Fruit fly (Drosophila melanogaster) whole organism, embryonic: ENCODE data around the gene CG18281.

Experiments
- Atf-2 ChIP-seq: fragments of 200-800 bp; sonication (Bioruptor generic); optimal IDR thresholded peaks from 2 replicates; lab custom pipeline; 2016; ENCODE audit warnings: missing biosample characterization, missing genetic modification characterization
- BEAF-32 ChIP-seq: fragments of 200-800 bp; sonication (Bioruptor generic); optimal IDR thresholded peaks from 3 replicates; lab custom pipeline; 2017; ENCODE audit warnings: missing biosample characterization, missing genetic modification characterization, mild to moderate bottlenecking, moderate library complexity, missing genetic modification reagents
- CG10543 ChIP-seq: fragments of 200-800 bp; sonication (Bioruptor generic); optimal IDR thresholded peaks from 3 replicates; lab custom pipeline; 2017; ENCODE audit warnings: missing biosample characterization, mild to moderate bottlenecking, missing genetic modification characterization, moderate library complexity
- CG11247 ChIP-seq: fragments of 200-800 bp; sonication (Bioruptor generic); IDR thresholded peaks from 2 replicates; pipeline ENCODE4 v1.3.6; 2022; ENCODE audit warnings: missing biosample characterization, missing genetic modification characterization
- CG11456 ChIP-seq: fragments of 200-800 bp; sonication (Bioruptor generic); IDR thresholded peaks from 3 replicates; pipeline ENCODE4 v1.3.6; 2022; ENCODE audit warnings: missing biosample characterization, missing genetic modification characterization
- CG11695 ChIP-seq: fragments of 200-800 bp; sonication (Bioruptor generic); IDR thresholded peaks from 3 replicates; pipeline ENCODE4 v1.3.6; 2022; ENCODE audit warnings: missing biosample characterization, missing genetic modification characterization
- CG12155 ChIP-seq: fragments of 200-800 bp; sonication (Bioruptor generic); optimal IDR thresholded peaks from 3 replicates; lab custom pipeline; 2016; ENCODE audit warnings: missing biosample characterization, missing genetic modification characterization
- CG12299 ChIP-seq: fragments of 200-800 bp; sonication (Bioruptor generic); optimal IDR thresholded peaks from 2 replicates; lab custom pipeline; 2018; ENCODE audit warnings: missing biosample characterization, mild to moderate bottlenecking, missing genetic modification characterization
- CG12744 ChIP-seq: fragments of 200-800 bp; sonication (Bioruptor generic); optimal IDR thresholded peaks from 2 replicates; lab custom pipeline; 2016; ENCODE audit warnings: missing biosample characterization, missing genetic modification characterization
- CG12769 ChIP-seq: fragments of 200-800 bp; sonication (Bioruptor generic); optimal IDR thresholded peaks from 2 replicates; lab custom pipeline; 2019; ENCODE audit warnings: missing biosample characterization, mild to moderate bottlenecking, missing genetic modification characterization, moderate library complexity
- CG13123 ChIP-seq: fragments of 200-800 bp; sonication (Bioruptor generic); optimal IDR thresholded peaks from 2 replicates; lab custom pipeline; 2016; ENCODE audit warnings: missing biosample characterization, missing genetic modification characterization
- CG13894 ChIP-seq: fragments of 200-800 bp; sonication (Bioruptor generic); optimal IDR thresholded peaks from 3 replicates; lab custom pipeline; 2018; ENCODE audit warnings: missing biosample characterization, mild to moderate bottlenecking, missing genetic modification characterization, moderate library complexity
- CG15269 ChIP-seq: fragments of 200-800 bp; sonication (Bioruptor generic); optimal IDR thresholded peaks from 2 replicates; lab custom pipeline; 2018; ENCODE audit warnings: missing biosample characterization, mild to moderate bottlenecking, missing genetic modification characterization, moderate library complexity
- CG15479 ChIP-seq: fragments of 200-800 bp; sonication (Bioruptor generic); optimal IDR thresholded peaks from 3 replicates; lab custom pipeline; 2019; ENCODE audit warnings: missing biosample characterization, mild to moderate bottlenecking, missing genetic modification characterization, moderate library complexity
- CG16779 ChIP-seq: fragments of 200-800 bp; sonication (Bioruptor generic); IDR thresholded peaks from 2 replicates; pipeline ENCODE4 v1.3.6; 2022; ENCODE audit warnings: missing biosample characterization, missing genetic modification characterization
- CG17385 ChIP-seq: fragments of 200-800 bp; sonication (Bioruptor generic); optimal IDR thresholded peaks from 3 replicates; lab custom pipeline; 2018; ENCODE audit warnings: missing biosample characterization, mild to moderate bottlenecking, missing genetic modification characterization
- CG18599 ChIP-seq: fragments of 200-800 bp; sonication (Bioruptor generic); optimal IDR thresholded peaks from 3 replicates; lab custom pipeline; 2017; ENCODE audit warnings: missing biosample characterization, missing genetic modification characterization, mild to moderate bottlenecking, moderate library complexity, missing genetic modification reagents
- CG32767 ChIP-seq: fragments of 200-800 bp; sonication (Bioruptor generic); IDR thresholded peaks from 2 replicates; pipeline ENCODE4 v1.3.6; 2022; ENCODE audit warnings: missing biosample characterization, missing genetic modification characterization
- CG7556 ChIP-seq: fragments of 200-800 bp; sonication (Bioruptor generic); optimal IDR thresholded peaks from 2 replicates; lab custom pipeline; 2017; ENCODE audit warnings: missing biosample characterization, mild to moderate bottlenecking, missing genetic modification characterization
- CG7839 ChIP-seq: fragments of 200-800 bp; sonication (Bioruptor generic); optimal IDR thresholded peaks from 3 replicates; lab custom pipeline; 2018; ENCODE audit warnings: missing biosample characterization, mild to moderate bottlenecking, missing genetic modification characterization, moderate library complexity
- CG9817 ChIP-seq: fragments of 200-800 bp; sonication (Bioruptor generic); optimal IDR thresholded peaks from 2 replicates; lab custom pipeline; 2018; ENCODE audit warnings: missing biosample characterization, mild to moderate bottlenecking, missing genetic modification characterization, moderate library complexity
- Elba2 ChIP-seq: fragments of 200-800 bp; sonication (Bioruptor generic); optimal IDR thresholded peaks from 3 replicates; lab custom pipeline; 2016; ENCODE audit warnings: missing biosample characterization, missing genetic modification characterization
- Fer2 ChIP-seq: fragments of 200-800 bp; sonication (Bioruptor generic); optimal IDR thresholded peaks from 2 replicates; lab custom pipeline; 2018; ENCODE audit warnings: missing biosample characterization, mild to moderate bottlenecking, missing genetic modification characterization, moderate library complexity
- MBD-R2 ChIP-seq: fragments of 200-800 bp; sonication (Bioruptor generic); IDR thresholded peaks from 2 replicates; pipeline ENCODE4 v1.3.6; 2022; ENCODE audit warnings: missing biosample characterization, missing genetic modification characterization
- Med ChIP-seq: fragments of 200-800 bp; sonication (Bioruptor generic); peaks from one replicate; lab custom pipeline; 2016; ENCODE audit warnings: missing biosample characterization, missing genetic modification characterization, mild to moderate bottlenecking, inconsistent platforms, moderate library complexity
- NfI ChIP-seq: fragments of 200-800 bp; sonication (Bioruptor generic); optimal IDR thresholded peaks from 3 replicates; lab custom pipeline; 2018; ENCODE audit warnings: missing biosample characterization, mild to moderate bottlenecking, missing genetic modification characterization, moderate library complexity
- Pdp1 ChIP-seq, 2 experiments: fragments of 200-800 bp; sonication (Bioruptor generic); optimal IDR thresholded peaks; 3 replicates each; lab custom pipeline; 2016; ENCODE audit warnings: missing biosample characterization in 2 of 2, missing genetic modification characterization in 2 of 2, mild to moderate bottlenecking in 1 of 2, moderate library complexity in 1 of 2
- abd-A ChIP-seq: fragments of 200-800 bp; sonication (Bioruptor generic); optimal IDR thresholded peaks from 3 replicates; lab custom pipeline; 2019; ENCODE audit warnings: missing biosample characterization, mild to moderate bottlenecking, missing genetic modification characterization, moderate library complexity
- crp ChIP-seq, 2 experiments: fragments of 200-800 bp; sonication (Bioruptor generic); optimal IDR thresholded peaks; 2 replicates in 1 of 2; 3 replicates in 1 of 2; lab custom pipeline; 2017; ENCODE audit warnings: missing biosample characterization in 2 of 2, missing genetic modification characterization in 2 of 2, mild to moderate bottlenecking in 1 of 2, moderate library complexity in 1 of 2
- emc ChIP-seq: fragments of 200-800 bp; sonication (Bioruptor generic); optimal IDR thresholded peaks from 2 replicates; lab custom pipeline; 2016; ENCODE audit warnings: missing biosample characterization, missing genetic modification characterization
- eve ChIP-seq, 2 experiments: fragments of >200 bp; optimal IDR thresholded peaks; 2 replicates each; lab custom pipeline; 2017; ENCODE audit warnings: missing biosample characterization in 2 of 2, missing genetic modification characterization in 2 of 2
- gro ChIP-seq: fragments of 200-800 bp; sonication (Bioruptor generic); optimal IDR thresholded peaks from 2 replicates; lab custom pipeline; 2016; ENCODE audit warnings: missing biosample characterization, missing genetic modification characterization
- ham ChIP-seq: fragments of 200-800 bp; sonication (Bioruptor generic); IDR thresholded peaks from 2 replicates; pipeline ENCODE4 v1.3.6; 2022; ENCODE audit warnings: missing biosample characterization, missing genetic modification characterization
- hkb ChIP-seq, 2 experiments: fragments of 200-800 bp in 1 of 2; fragments of >200 bp in 1 of 2; sonication (Bioruptor generic) in 1 of 2; IDR thresholded peaks in 1 of 2; optimal IDR thresholded peaks in 1 of 2; 2 replicates each; pipeline versions ENCODE4 v1.3.6 to Lab custom; 2017 to 2022; ENCODE audit warnings: missing biosample characterization in 1 of 2, missing genetic modification characterization in 1 of 2
- jing ChIP-seq: fragments of 200-800 bp; sonication (Bioruptor generic); optimal IDR thresholded peaks from 2 replicates; lab custom pipeline; 2018; ENCODE audit warnings: missing biosample characterization, mild to moderate bottlenecking, missing genetic modification characterization
- klu ChIP-seq: fragments of 200-800 bp; sonication (Bioruptor generic); IDR thresholded peaks from 2 replicates; pipeline ENCODE4 v1.3.6; 2022; ENCODE audit warnings: missing biosample characterization, missing genetic modification characterization
- kni ChIP-seq: fragments of 200-800 bp; sonication (Bioruptor generic); optimal IDR thresholded peaks from 3 replicates; lab custom pipeline; 2017; ENCODE audit warnings: mild to moderate bottlenecking, missing biosample characterization, missing genetic modification reagents, missing genetic modification characterization
- pho ChIP-seq: fragments of 200-800 bp; sonication (Bioruptor generic); optimal IDR thresholded peaks from 2 replicates; lab custom pipeline; 2016; ENCODE audit warnings: missing biosample characterization, missing genetic modification characterization
- rib ChIP-seq: fragments of 200-800 bp; sonication (Bioruptor generic); IDR thresholded peaks from 2 replicates; pipeline ENCODE4 v1.3.6; 2022; ENCODE audit warnings: missing biosample characterization, missing genetic modification characterization
- sd ChIP-seq: fragments of 200-800 bp; sonication (Bioruptor generic); optimal IDR thresholded peaks from 3 replicates; lab custom pipeline; 2018; ENCODE audit warnings: missing biosample characterization, mild to moderate bottlenecking, missing genetic modification characterization, moderate library complexity
- slbo ChIP-seq: fragments of 200-800 bp; sonication (Bioruptor generic); IDR thresholded peaks from 2 replicates; pipeline ENCODE4 v1.3.6; 2022; ENCODE audit warnings: missing biosample characterization, missing genetic modification characterization
- sug ChIP-seq: fragments of 200-800 bp; optimal IDR thresholded peaks from 2 replicates; lab custom pipeline; 2019; ENCODE audit warnings: missing biosample characterization, mild to moderate bottlenecking, missing genetic modification characterization, moderate library complexity
- tgo ChIP-seq: fragments of 200-800 bp; sonication (Bioruptor generic); IDR thresholded peaks from 3 replicates; pipeline ENCODE4 v1.3.6; 2022; ENCODE audit warnings: missing biosample characterization, missing genetic modification characterization
- trem ChIP-seq: fragments of 200-800 bp; optimal IDR thresholded peaks from 3 replicates; lab custom pipeline; 2019; ENCODE audit warnings: missing biosample characterization, mild to moderate bottlenecking, missing genetic modification characterization, moderate library complexity
- unpg ChIP-seq: fragments of 200-800 bp; sonication (Bioruptor generic); optimal IDR thresholded peaks from 3 replicates; lab custom pipeline; 2018; ENCODE audit warnings: missing biosample characterization, mild to moderate bottlenecking, missing genetic modification characterization, moderate library complexity

The CG18281 gene

DNA sequence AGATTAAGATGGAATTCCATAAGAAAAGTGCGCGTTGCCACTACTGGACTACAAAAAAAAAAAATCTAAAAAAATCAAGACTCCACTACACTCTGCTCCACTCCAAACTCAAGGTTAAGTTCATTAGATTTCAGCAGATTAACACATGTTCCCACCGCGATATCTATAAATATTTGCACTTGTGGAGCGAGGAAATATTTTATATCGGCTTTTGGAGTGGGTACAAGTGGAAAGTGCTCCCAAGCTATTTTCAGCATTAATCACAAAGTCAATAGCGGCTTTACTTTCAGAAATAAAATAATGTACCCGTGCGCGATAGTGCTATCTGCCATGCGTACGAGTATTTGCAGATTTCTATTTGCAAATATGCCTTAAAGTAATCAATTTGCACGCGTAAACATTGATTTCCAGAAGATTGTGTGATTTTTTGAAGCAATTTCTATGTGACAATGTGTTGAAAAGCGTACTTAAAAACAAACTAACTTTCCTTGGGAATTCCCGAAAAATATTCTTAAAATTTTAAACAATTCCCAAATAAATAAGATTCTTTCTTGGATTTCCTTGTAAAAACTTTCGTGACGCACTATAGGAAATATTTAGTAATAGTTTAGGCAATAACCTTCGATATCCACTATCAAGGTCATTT, 38.1 kb downstream of the CG18281 start (continued):
- no peak for TF ChIP-seq kni
- TF ChIP-seq CG11695 (GFP tag; lab: Robert Waterston, UW) = 0 out of 3 replicates have a peak, but pooled peaks have one; percentile 17
- TF ChIP-seq CG18599 = no peak
- TF ChIP-seq hkb (optimal IDR thresholded peaks at IDR 0.05; lab: Kevin White, UChicago) = no peak
- TF ChIP-seq hkb (GFP tag; IDR thresholded peaks at IDR 0.05; lab: Robert Waterston, UW) = 0 out of 2 replicates have a peak, but pooled peaks have one; percentile 27
- peak; percentile 81 for TF ChIP-seq Med (GFP tag; lab: Kevin White, UChicago)
- TF ChIP-seq CG32767 (GFP tag; lab: Robert Waterston, UW) = no peak
- TF ChIP-seq CG12155 = no peak
- no peak for TF ChIP-seq emc (GFP tag; lab: Kevin White, UChicago)
- TF ChIP-seq unpg (GFP tag; lab: Kevin White, UChicago) = no peak

DNA sequence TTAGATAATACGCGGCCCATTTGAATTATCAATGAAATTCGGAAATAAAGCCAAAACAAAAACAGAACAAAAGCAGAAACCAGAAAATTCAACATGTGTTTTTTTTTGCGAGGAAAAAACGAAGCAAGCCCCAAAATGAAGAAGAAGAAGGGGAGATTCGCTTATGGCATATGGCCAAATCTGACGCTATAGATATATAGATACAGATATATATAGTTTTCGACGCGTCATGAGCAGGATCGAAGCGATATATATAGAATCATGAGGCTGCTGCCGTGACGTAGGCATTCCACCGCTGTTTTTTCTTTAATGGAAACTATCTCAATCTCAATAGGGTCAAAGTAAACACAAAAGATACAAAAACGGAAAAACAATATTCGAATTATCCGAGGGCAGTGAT, 38.8 kb downstream of the CG18281 start:
- TF ChIP-seq Pdp1 (GFP tag; optimal IDR thresholded peaks at IDR 0.05; lab: Kevin White, UChicago) (peak in 1 of 2 experiments; percentile 26), CG12299 (no peak), gro (GFP tag; lab: Kevin White, UChicago) (peak; percentile 27), Elba2 (GFP tag; lab: Kevin White, UChicago) (no peak), sd (peak; percentile 86), Atf-2 (GFP tag; lab: Kevin White, UChicago) (no peak), rib (GFP tag; lab: Robert Waterston, UW) (0 out of 2 replicates have a peak, but pooled peaks have one; percentile 25), CG13894 (tag; lab: Kevin White, UChicago) (peak; percentile 95), CG17385 (GFP tag; lab: Kevin White, UChicago) (peak; percentile 51), BEAF-32 (no peak), CG12769 (tag; lab: Kevin White, UChicago) (peak; percentile 66), CG11247 (GFP tag; lab: Robert Waterston, UW) (no peak), abd-A (tag; lab: Kevin White, UChicago) (peak; percentile 36), CG7556 (GFP tag; lab: Kevin White, UChicago) (no peak), CG10543 (GFP tag; lab: Kevin White, UChicago) (peak; percentile 69), klu (GFP tag; lab: Robert Waterston, UW) (no peak), NfI (GFP tag; lab: Kevin White, UChicago) (peak; percentile 38), MBD-R2 (GFP tag; lab: Robert Waterston, UW) (no peak), CG16779 (GFP tag; lab: Robert Waterston, UW) (no peak), CG7839 (no peak), CG13123 (GFP tag; lab: Kevin White, UChicago) (no peak), trem (tag; lab: Kevin White, UChicago) (no peak)

DNA sequence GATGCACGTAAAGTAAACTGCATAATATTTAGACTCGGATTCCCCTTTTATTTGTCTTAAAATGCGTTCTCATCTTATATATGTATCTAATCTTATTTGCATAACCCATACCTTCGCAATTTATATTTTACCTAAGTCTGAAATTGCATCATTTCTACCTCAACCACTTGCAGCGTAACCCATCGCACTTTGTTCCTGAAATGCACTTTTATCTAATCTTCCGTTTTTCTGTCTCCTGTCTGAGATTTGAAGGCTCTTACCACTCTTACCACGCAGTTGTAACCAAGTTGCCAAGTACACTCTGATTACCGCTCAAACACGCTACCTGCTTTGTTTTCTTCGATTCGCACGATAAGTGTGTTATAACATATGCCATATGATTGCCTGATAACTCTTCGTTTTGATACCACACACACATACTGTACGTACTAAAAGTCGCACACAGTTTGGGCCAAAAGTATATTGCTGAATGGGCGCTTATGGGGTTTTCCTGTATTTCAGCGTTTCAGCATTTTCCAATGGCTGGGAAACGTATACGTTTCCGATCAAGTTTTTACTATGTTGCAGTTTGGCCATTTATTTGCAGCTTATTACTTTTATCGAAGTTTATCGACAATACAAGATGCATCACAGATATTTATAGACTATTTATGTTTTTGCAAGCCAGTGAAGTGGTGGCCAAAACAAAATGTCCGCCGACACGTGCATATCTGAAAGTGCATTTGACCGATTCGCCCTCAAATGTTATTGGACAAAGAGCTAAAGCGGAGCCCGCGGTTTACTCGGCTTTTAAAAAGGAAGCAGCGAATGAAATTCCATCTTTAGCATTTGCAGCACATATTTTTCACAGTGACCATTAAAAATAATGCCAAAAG, 39.7 kb downstream of the CG18281 start:
- TF ChIP-seq CG15479 (GFP tag; lab: Kevin White, UChicago) (peak; percentile 57), pho (GFP tag; lab: Kevin White, UChicago) (no peak), CG11456 (GFP tag; lab: Robert Waterston, UW) (no peak), jing (no peak), CG9817 (tag; lab: Kevin White, UChicago) (no peak), Fer2 (no peak), crp (GFP tag; optimal IDR thresholded peaks at IDR 0.05; lab: Kevin White, UChicago) (no peak), ham (GFP tag; lab: Robert Waterston, UW) (0 out of 2 replicates have a peak, but pooled peaks have one; percentile 6), sug (tag; lab: Kevin White, UChicago) (peak; percentile 51), CG15269 (tag; lab: Kevin White, UChicago) (peak; percentile 18), slbo (GFP tag; lab: Robert Waterston, UW) (0 out of 2 replicates have a peak, but pooled peaks have one; percentile 38), CG12744 (no peak), eve (GFP tag; optimal IDR thresholded peaks at IDR 0.05; lab: Kevin White, UChicago) (peak in 1 of 2 experiments; percentile 50), tgo (GFP tag; lab: Robert Waterston, UW) (0 out of 3 replicates have a peak, but pooled peaks have one; percentile 29)
